Worm (Caenorhabditis elegans): ENCODE data around the gene F01G10.4.

DNA sequence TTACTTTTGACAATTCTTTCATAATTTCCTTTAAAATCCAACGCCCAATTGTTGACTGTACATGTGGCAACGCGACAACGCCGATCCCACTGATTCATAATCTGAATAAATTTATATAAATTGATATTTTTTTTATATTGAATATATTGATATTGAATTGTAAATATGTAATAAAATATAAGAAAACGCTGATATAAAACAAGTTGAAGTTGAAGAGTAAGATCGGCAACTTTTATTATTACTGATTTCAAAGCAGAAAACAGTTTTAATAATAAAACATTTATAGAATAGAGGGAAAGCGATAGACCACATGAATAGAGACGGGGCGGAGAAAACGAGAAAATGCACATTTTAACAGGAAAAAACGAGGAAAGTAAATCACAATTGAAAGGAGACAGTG is 13.1 kb downstream of the F01G10.4 start, which contains the start of gene qns-1:
- no peak for TF ChIP-seq scrt-1 (GFP tag; IDR thresholded peaks at IDR 0.05)
- no peak for TF ChIP-seq flt-1 (GFP tag; IDR thresholded peaks at IDR 0.05)
- no peak for TF ChIP-seq ama-1 (optimal IDR thresholded peaks at IDR 0.05)
- TF ChIP-seq tbx-37 (GFP tag; conservative IDR thresholded peaks at IDR 0.05): no peak
